Fruit fly (Drosophila melanogaster): ENCODE measurements around the gene cv-c.

Gene cv-c

dm6 chr3R:14370199-14370933 is 111.1 kb downstream of the cv-c start (continued):
- TF ChIP-seq dsx (GFP tag; optimal IDR thresholded peaks at IDR 0.05; ENCODE audit: poor library complexity, severe bottlenecking), result peak; percentile 56
- TF ChIP-seq CG6854 (GFP tag; optimal IDR thresholded peaks at IDR 0.05), result peak; percentile 59
- TF ChIP-seq CG8319 (GFP tag; optimal IDR thresholded peaks at IDR 0.05), result peak; percentile 95
- TF ChIP-seq achi (GFP tag; optimal IDR thresholded peaks at IDR 0.05), result peak; percentile 97
- TF ChIP-seq Hr39 (GFP tag; optimal IDR thresholded peaks at IDR 0.05), result peak; percentile 96
- peak; percentile 94 for TF ChIP-seq spab (GFP tag; optimal IDR thresholded peaks at IDR 0.05)
- peak; percentile 47 for TF ChIP-seq Hr38 (GFP tag; optimal IDR thresholded peaks at IDR 0.05)
- TF ChIP-seq CG11902 (GFP tag; optimal IDR thresholded peaks at IDR 0.05), result peak; percentile 89
- TF ChIP-seq esn (GFP tag; optimal IDR thresholded peaks at IDR 0.05), result peak; percentile 97

dm6 chr3R:14369481-14370198 is 111.9 kb downstream of the cv-c start:
- TF ChIP-seq vri (GFP tag; optimal IDR thresholded peaks at IDR 0.05) (peak; percentile 17), CG4318 (GFP tag; optimal IDR thresholded peaks at IDR 0.05) (no peak), achi (GFP tag; optimal IDR thresholded peaks at IDR 0.05) (no peak), CG15336 (GFP tag; IDR thresholded peaks at IDR 0.05) (peak; percentile 9; the same call in 1 of the 2 replicates), fkh (GFP tag; optimal IDR thresholded peaks at IDR 0.05) (peak; percentile 56), Hr39 (GFP tag; optimal IDR thresholded peaks at IDR 0.05) (no peak), Eip78C (GFP tag) (peak; percentile 8), Sox15 (GFP tag; optimal IDR thresholded peaks at IDR 0.05) (no peak), fd59A (GFP tag; optimal IDR thresholded peaks at IDR 0.05) (no peak), net (GFP tag; optimal IDR thresholded peaks at IDR 0.05) (no peak), dsx (GFP tag; optimal IDR thresholded peaks at IDR 0.05; ENCODE audit: poor library complexity, severe bottlenecking) (peak; percentile 56), Smox (GFP tag; optimal IDR thresholded peaks at IDR 0.05) (no peak), ss (GFP tag; optimal IDR thresholded peaks at IDR 0.05) (peak in 1 of 2 experiments; percentile 56), esn (GFP tag; optimal IDR thresholded peaks at IDR 0.05) (no peak), eg (GFP tag; IDR thresholded peaks at IDR 0.05) (peak; percentile 39; the same call in 1 of the 3 replicates), CG3919 (GFP tag; optimal IDR thresholded peaks at IDR 0.05) (peak; percentile 49), CG8319 (GFP tag; optimal IDR thresholded peaks at IDR 0.05) (no peak), fd85E (GFP tag; optimal IDR thresholded peaks at IDR 0.05) (no peak), CG6163 (GFP tag; IDR thresholded peaks at IDR 0.05) (peak; percentile 58; the same call in 1 of the 3 replicates), CG10631 (GFP tag; optimal IDR thresholded peaks at IDR 0.05) (no peak)

- TF ChIP-seq svp (GFP tag) (peak; percentile 34), CG10669 (GFP tag; optimal IDR thresholded peaks at IDR 0.05) (no peak)
Measured at dm6 chr3R:14366882-14367281, 114.6 kb downstream of the cv-c start.

- TF ChIP-seq Sox15 (GFP tag; optimal IDR thresholded peaks at IDR 0.05) (no peak), fkh (GFP tag; optimal IDR thresholded peaks at IDR 0.05) (peak; percentile 56), Hr39 (GFP tag; optimal IDR thresholded peaks at IDR 0.05) (no peak), CG3919 (GFP tag; optimal IDR thresholded peaks at IDR 0.05) (no peak), CG10631 (GFP tag; optimal IDR thresholded peaks at IDR 0.05) (no peak), CG9139 (GFP tag; optimal IDR thresholded peaks at IDR 0.05) (no peak), lz (GFP tag; optimal IDR thresholded peaks at IDR 0.05) (no peak), dac (GFP tag; optimal IDR thresholded peaks at IDR 0.05) (no peak)
Measured at dm6 chr3R:14365918-14366317, 115.6 kb downstream of the cv-c start.

dm6 chr3R:14364156-14364555 is 117.4 kb downstream of the cv-c start:
- no peak for TF ChIP-seq CG11902 (GFP tag; optimal IDR thresholded peaks at IDR 0.05)
- TF ChIP-seq Gug (GFP tag; IDR thresholded peaks at IDR 0.05), result 0 out of 2 replicates have a peak, but pooled peaks have one; percentile 10
- no peak for TF ChIP-seq CG9139 (GFP tag; optimal IDR thresholded peaks at IDR 0.05)
- TF ChIP-seq ss (GFP tag; optimal IDR thresholded peaks at IDR 0.05), result peak in 1 of 2 experiments; percentile 47
- 0 out of 3 replicates have a peak, but pooled peaks have one; percentile 24 for TF ChIP-seq eg (GFP tag; IDR thresholded peaks at IDR 0.05)
- 0 out of 3 replicates have a peak, but pooled peaks have one; percentile 23 for TF ChIP-seq CG6163 (GFP tag; IDR thresholded peaks at IDR 0.05)
- TF ChIP-seq CG8319 (GFP tag; optimal IDR thresholded peaks at IDR 0.05), result no peak

Data from whole organism, prepupa.